Worm (Caenorhabditis elegans) whole organism, young adult: ENCODE results near the gene snf-5.

Source experiments
- B0035.1 ChIP-seq: sonication (generic microtip); optimal IDR thresholded peaks from 2 replicates; lab custom pipeline; 2016; ENCODE audit warnings: missing genetic modification characterization, mild to moderate bottlenecking, missing compliant biosample characterization, missing genotype, missing genetic modification reagents
- F33H1.4 ChIP-seq: fragments of 200-800 bp; sonication (Bioruptor generic); IDR thresholded peaks from 2 replicates; pipeline ENCODE4 v1.3.6; 2022; ENCODE audit warnings: missing genetic modification reagents, missing genetic modification characterization, missing compliant biosample characterization
- F39B2.1 ChIP-seq: fragments of 200-800 bp; sonication (Bioruptor generic); IDR thresholded peaks from 2 replicates; pipeline ENCODE4 v1.3.6; 2022; ENCODE audit warnings: missing genetic modification reagents, missing genetic modification characterization, missing compliant biosample characterization
- F55B11.4 ChIP-seq: sonication (generic microtip); optimal IDR thresholded peaks from 2 replicates; lab custom pipeline; 2016; ENCODE audit warnings: missing compliant biosample characterization, missing genetic modification characterization, borderline replicate concordance; ENCODE audit not compliant: insufficient read depth
- F57C9.4 ChIP-seq: sonication (generic microtip); optimal IDR thresholded peaks from 2 replicates; lab custom pipeline; 2017; ENCODE audit warnings: mild to moderate bottlenecking, missing genetic modification characterization, missing compliant biosample characterization
- T26A5.8 ChIP-seq: sonication (generic microtip); optimal IDR thresholded peaks from 2 replicates; lab custom pipeline; 2016; ENCODE audit warnings: missing genetic modification characterization, missing compliant biosample characterization
- Y53F4B.3 ChIP-seq: fragments of 200-800 bp; sonication (Bioruptor generic); IDR thresholded peaks from 2 replicates; pipeline ENCODE4 v1.3.6; 2022; ENCODE audit warnings: missing genetic modification reagents, missing genetic modification characterization, missing compliant biosample characterization
- Y79H2A.3 ChIP-seq: fragments of 200-800 bp; sonication (Bioruptor generic); conservative IDR thresholded peaks from 2 replicates; pipeline ENCODE4 v1.3.6; 2022; ENCODE audit warnings: missing genetic modification reagents, missing genetic modification characterization, missing compliant biosample characterization
- ama-1 ChIP-seq, 3 experiments: fragments of 150-350 bp in 1 of 3; sonication (generic microtip) in 2 of 3; optimal IDR thresholded peaks; 2 replicates each; lab custom pipeline; 2014 to 2018; ENCODE audit warnings: missing biosample characterization in 2 of 3, missing genetic modification characterization in 2 of 3, missing genetic modification reagents in 2 of 3
- attf-3 ChIP-seq: fragments of 200-800 bp; sonication (Bioruptor generic); conservative IDR thresholded peaks from 2 replicates; pipeline ENCODE4 v1.3.6; 2022; ENCODE audit warnings: missing genetic modification reagents, missing genetic modification characterization, missing compliant biosample characterization
- ccch-3 ChIP-seq: fragments of 200-800 bp; sonication (Bioruptor generic); optimal IDR thresholded peaks from 2 replicates; lab custom pipeline; 2018; ENCODE audit warnings: mild to moderate bottlenecking, missing genetic modification characterization, missing compliant biosample characterization
- cebp-1 ChIP-seq, 2 experiments: fragments of 200-800 bp in 1 of 2; sonication (Bioruptor generic) in 1 of 2; sonication (generic microtip) in 1 of 2; IDR thresholded peaks in 1 of 2; optimal IDR thresholded peaks in 1 of 2; 2 replicates each; pipeline versions ENCODE4 v1.3.6 to Lab custom; 2017 to 2022; ENCODE audit warnings: missing compliant biosample characterization in 2 of 2, missing genetic modification characterization in 2 of 2, mild to moderate bottlenecking in 1 of 2, missing genetic modification reagents in 1 of 2, moderate library complexity in 1 of 2
- cebp-2 ChIP-seq: fragments of 200-800 bp; sonication (Bioruptor generic); IDR thresholded peaks from 2 replicates; pipeline ENCODE4 v1.3.6; 2022; ENCODE audit warnings: missing genetic modification characterization, missing compliant biosample characterization
- ceh-79 ChIP-seq: sonication (generic microtip); optimal IDR thresholded peaks from 2 replicates; lab custom pipeline; 2017; ENCODE audit warnings: mild to moderate bottlenecking, missing genetic modification characterization, missing compliant biosample characterization
- dox-1 ChIP-seq: fragments of 200-800 bp; sonication (Bioruptor generic); IDR thresholded peaks from 2 replicates; pipeline ENCODE4 v1.3.6; 2022; ENCODE audit warnings: missing genetic modification reagents, missing genetic modification characterization, missing compliant biosample characterization
- dpl-1 ChIP-seq: fragments of 150-350 bp; optimal IDR thresholded peaks from 2 replicates; lab custom pipeline; 2014; ENCODE audit warnings: missing biosample characterization, missing genetic modification reagents, missing genetic modification characterization
- egl-18 ChIP-seq: fragments of 200-800 bp; sonication (Bioruptor generic); IDR thresholded peaks from 2 replicates; pipeline ENCODE4 v1.3.6; 2022; ENCODE audit warnings: missing genetic modification reagents, missing genetic modification characterization, missing compliant biosample characterization
- egrh-3 ChIP-seq: fragments of 200-800 bp; sonication (Bioruptor generic); IDR thresholded peaks from 2 replicates; pipeline ENCODE4 v1.3.6; 2022; ENCODE audit warnings: missing genetic modification reagents, missing genetic modification characterization, missing compliant biosample characterization
- fkh-3 ChIP-seq: sonication (generic microtip); optimal IDR thresholded peaks from 2 replicates; lab custom pipeline; 2016; ENCODE audit warnings: mild to moderate bottlenecking, missing genetic modification characterization, missing compliant biosample characterization
- gei-17 ChIP-seq: fragments of 200-800 bp; sonication (Bioruptor generic); optimal IDR thresholded peaks from 2 replicates; lab custom pipeline; 2018; ENCODE audit warnings: mild to moderate bottlenecking, missing genetic modification characterization, missing compliant biosample characterization
- him-1 ChIP-seq: sonication (generic microtip); optimal IDR thresholded peaks from 2 replicates; lab custom pipeline; 2016; ENCODE audit warnings: missing genotype, missing genetic modification reagents, missing genetic modification characterization, missing compliant biosample characterization
- lag-1 ChIP-seq: fragments of 200-800 bp; sonication (Bioruptor generic); IDR thresholded peaks from 2 replicates; pipeline ENCODE4 v1.3.6; 2022; ENCODE audit warnings: missing genetic modification reagents, missing genetic modification characterization, missing compliant biosample characterization
- lin-26 ChIP-seq: fragments of 200-800 bp; sonication (Bioruptor generic); IDR thresholded peaks from 2 replicates; pipeline ENCODE4 v1.3.6; 2022; ENCODE audit warnings: missing genetic modification reagents, missing genetic modification characterization, missing compliant biosample characterization
- lir-1 ChIP-seq: fragments of 200-800 bp; sonication (Bioruptor generic); conservative IDR thresholded peaks from 2 replicates; pipeline ENCODE4 v1.3.6; 2022; ENCODE audit warnings: missing genetic modification reagents, missing genetic modification characterization, missing compliant biosample characterization
- lsl-1 ChIP-seq: fragments of 200-800 bp; sonication (Bioruptor generic); optimal IDR thresholded peaks from 2 replicates; lab custom pipeline; 2018; ENCODE audit warnings: mild to moderate bottlenecking, missing genetic modification characterization, moderate library complexity, missing compliant biosample characterization
- lsy-27 ChIP-seq: sonication (generic microtip); optimal IDR thresholded peaks from 2 replicates; lab custom pipeline; 2017; ENCODE audit warnings: missing genetic modification characterization, mild to moderate bottlenecking, missing compliant biosample characterization, antibody characterized with exemption, missing genotype, borderline replicate concordance; ENCODE audit not compliant: insufficient read depth
- madf-10 ChIP-seq: sonication (generic microtip); optimal IDR thresholded peaks from 2 replicates; lab custom pipeline; 2016; ENCODE audit warnings: mild to moderate bottlenecking, missing genetic modification characterization, missing compliant biosample characterization
- madf-6 ChIP-seq: fragments of 200-800 bp; sonication (Bioruptor generic); IDR thresholded peaks from 2 replicates; pipeline ENCODE4 v1.3.6; 2022; ENCODE audit warnings: missing genetic modification reagents, missing genetic modification characterization, missing compliant biosample characterization
- madf-8 ChIP-seq: fragments of 200-800 bp; sonication (Bioruptor generic); conservative IDR thresholded peaks from 2 replicates; pipeline ENCODE4 v1.3.6; 2022; ENCODE audit warnings: missing genetic modification reagents, missing genetic modification characterization, missing compliant biosample characterization
- mes-4 ChIP-seq: sonication (generic microtip); optimal IDR thresholded peaks from 2 replicates; lab custom pipeline; 2016; ENCODE audit warnings: missing genotype, missing genetic modification characterization, missing compliant biosample characterization
- nfya-1 ChIP-seq: sonication (generic microtip); optimal IDR thresholded peaks from 2 replicates; lab custom pipeline; 2017; ENCODE audit warnings: antibody characterized with exemption, missing compliant biosample characterization, missing genetic modification characterization, borderline replicate concordance; ENCODE audit not compliant: insufficient read depth
- nhr-120 ChIP-seq: fragments of 200-800 bp; sonication (Bioruptor generic); IDR thresholded peaks from 2 replicates; pipeline ENCODE4 v1.3.6; 2022; ENCODE audit warnings: missing genetic modification characterization, missing compliant biosample characterization
- nhr-90 ChIP-seq: sonication (generic microtip); optimal IDR thresholded peaks from 2 replicates; lab custom pipeline; 2016; ENCODE audit warnings: missing genotype, mild to moderate bottlenecking, missing genetic modification characterization, missing compliant biosample characterization
- sdz-38 ChIP-seq: sonication (generic microtip); optimal IDR thresholded peaks from 2 replicates; lab custom pipeline; 2016; ENCODE audit warnings: missing genotype, missing genetic modification characterization, missing compliant biosample characterization
- snpc-3.4 ChIP-seq: sonication (generic microtip); optimal IDR thresholded peaks from 2 replicates; lab custom pipeline; 2017; ENCODE audit warnings: missing genetic modification characterization, mild to moderate bottlenecking, missing compliant biosample characterization, antibody characterized with exemption, moderate library complexity, missing genotype, missing genetic modification reagents
- somi-1 ChIP-seq: fragments of 200-800 bp; sonication (Bioruptor generic); optimal IDR thresholded peaks from 2 replicates; lab custom pipeline; 2018; ENCODE audit warnings: mild to moderate bottlenecking, missing genetic modification characterization, missing compliant biosample characterization
- tbx-9 ChIP-seq: sonication (generic microtip); optimal IDR thresholded peaks from 2 replicates; lab custom pipeline; 2016; ENCODE audit warnings: borderline replicate concordance, missing genetic modification characterization, inconsistent platforms, missing compliant biosample characterization
- tlf-1 ChIP-seq: fragments of 200-800 bp; sonication (Bioruptor generic); optimal IDR thresholded peaks from 2 replicates; lab custom pipeline; 2018; ENCODE audit warnings: mild to moderate bottlenecking, missing genetic modification characterization, missing compliant biosample characterization
- unc-130 ChIP-seq: sonication (generic microtip); optimal IDR thresholded peaks from 2 replicates; lab custom pipeline; 2016; ENCODE audit warnings: missing genetic modification reagents, missing genetic modification characterization, missing compliant biosample characterization
- xnd-1 ChIP-seq: sonication (generic microtip); optimal IDR thresholded peaks from 2 replicates; lab custom pipeline; 2016; ENCODE audit warnings: missing genotype, missing genetic modification reagents, missing genetic modification characterization, missing compliant biosample characterization
- zim-3 ChIP-seq: sonication (generic microtip); optimal IDR thresholded peaks from 2 replicates; lab custom pipeline; 2017; ENCODE audit warnings: mild to moderate bottlenecking, missing genetic modification characterization, moderate library complexity, missing compliant biosample characterization
- ztf-18 ChIP-seq: sonication (generic microtip); optimal IDR thresholded peaks from 2 replicates; lab custom pipeline; 2016; ENCODE audit warnings: missing genotype, mild to moderate bottlenecking, missing genetic modification characterization, missing compliant biosample characterization
- ztf-22 ChIP-seq: fragments of 200-800 bp; sonication (Bioruptor generic); optimal IDR thresholded peaks from 2 replicates; lab custom pipeline; 2018; ENCODE audit warnings: mild to moderate bottlenecking, missing genetic modification characterization, moderate library complexity, missing compliant biosample characterization
- ztf-6 ChIP-seq: fragments of 200-800 bp; sonication (Bioruptor generic); IDR thresholded peaks from 2 replicates; pipeline ENCODE4 v1.3.6; 2022; ENCODE audit warnings: missing genetic modification reagents, missing genetic modification characterization, missing compliant biosample characterization

Gene snf-5

ce11 chrII:12914514-12915075 is 49.0 kb upstream of the snf-5 start, which contains the start of gene F35C5.12 (continued):
- TF ChIP-seq snpc-3.4, result peak; percentile 4
- TF ChIP-seq F39B2.1 (GFP tag; lab: Robert Waterston, UW), result no peak
- TF ChIP-seq lag-1 (GFP tag; lab: Robert Waterston, UW), result no peak
- no peak for TF ChIP-seq ztf-18 (tag; lab: Kevin White, UChicago)
- no peak for TF ChIP-seq F55B11.4
- no peak for TF ChIP-seq ccch-3 (GFP tag; lab: Kevin White, UChicago)
- peak; percentile 53 for TF ChIP-seq madf-6
- peak; percentile 13 for TF ChIP-seq him-1
- TF ChIP-seq egl-18, result no peak
- no peak for TF ChIP-seq tbx-9 (tag; lab: Kevin White, UChicago)
- TF ChIP-seq cebp-2, result no peak
- TF ChIP-seq nfya-1 (tag; lab: Kevin White, UChicago), result no peak
- peak; percentile 70 for TF ChIP-seq dpl-1 (GFP tag; lab: Kevin White, UChicago)
- no peak for TF ChIP-seq lir-1 (GFP tag; lab: Robert Waterston, UW)
- peak; percentile 52 for TF ChIP-seq F33H1.4 (GFP tag; lab: Robert Waterston, UW)
- TF ChIP-seq nhr-120 (GFP tag; lab: Robert Waterston, UW), result no peak
- no peak for TF ChIP-seq fkh-3 (tag; lab: Kevin White, UChicago)
- TF ChIP-seq, all 124 proteins: peak for 14

ce11 chrII:12908779-12909178 is 43.2 kb upstream of the snf-5 start, which contains the start of gene ddn-2:
Gene ddn-2 (plus strand): TSS chrII:12909079.
- TF ChIP-seq ztf-18 (tag; lab: Kevin White, UChicago), result no peak
- no peak for TF ChIP-seq somi-1
- TF ChIP-seq ama-1 (optimal IDR thresholded peaks at IDR 0.05; lab: Kevin White, UChicago), result no peak
- no peak for TF ChIP-seq ama-1 (GFP tag; optimal IDR thresholded peaks at IDR 0.05; lab: Kevin White, UChicago)
- TF ChIP-seq attf-3, result no peak
- TF ChIP-seq cebp-1 (GFP tag; IDR thresholded peaks at IDR 0.05; lab: Robert Waterston, UW), result no peak
- TF ChIP-seq cebp-1 (tag; optimal IDR thresholded peaks at IDR 0.05; lab: Kevin White, UChicago), result no peak
- no peak for TF ChIP-seq unc-130 (GFP tag; lab: Kevin White, UChicago)
- TF ChIP-seq zim-3, result no peak
- no peak for TF ChIP-seq Y53F4B.3 (GFP tag; lab: Robert Waterston, UW)
- no peak for TF ChIP-seq lsy-27
- no peak for TF ChIP-seq mes-4 (tag; lab: Kevin White, UChicago)
- TF ChIP-seq ztf-22, result no peak
- TF ChIP-seq ceh-79 (tag; lab: Kevin White, UChicago), result no peak
- no peak for TF ChIP-seq T26A5.8 (tag; lab: Kevin White, UChicago)
- TF ChIP-seq nhr-90 (tag; lab: Kevin White, UChicago), result no peak
- TF ChIP-seq ztf-6 (GFP tag; lab: Robert Waterston, UW), result no peak
- no peak for TF ChIP-seq Y79H2A.3 (GFP tag; lab: Robert Waterston, UW)
- no peak for TF ChIP-seq egrh-3 (GFP tag; lab: Robert Waterston, UW)
- TF ChIP-seq, all 124 proteins: peak for 0

ce11 chrII:12907070-12907469 is 41.5 kb upstream of the snf-5 start, which contains the start of gene nspb-11:
Gene nspb-11 (plus strand): TSS chrII:12907370.
- TF ChIP-seq tlf-1 (GFP tag; lab: Kevin White, UChicago) (no peak), B0035.1 (no peak), nhr-120 (GFP tag; lab: Robert Waterston, UW) (no peak), F57C9.4 (no peak), ceh-79 (tag; lab: Kevin White, UChicago) (no peak), madf-8 (GFP tag; lab: Robert Waterston, UW) (no peak), unc-130 (GFP tag; lab: Kevin White, UChicago) (no peak), him-1 (no peak), gei-17 (GFP tag; lab: Kevin White, UChicago) (no peak), ccch-3 (GFP tag; lab: Kevin White, UChicago) (no peak), lsl-1 (GFP tag; lab: Kevin White, UChicago) (no peak), ztf-6 (GFP tag; lab: Robert Waterston, UW) (no peak), tbx-9 (tag; lab: Kevin White, UChicago) (no peak), sdz-38 (tag; lab: Kevin White, UChicago) (no peak), madf-10 (no peak), xnd-1 (tag; lab: Kevin White, UChicago) (no peak), cebp-1 (GFP tag; IDR thresholded peaks at IDR 0.05; lab: Robert Waterston, UW) (no peak), cebp-1 (tag; optimal IDR thresholded peaks at IDR 0.05; lab: Kevin White, UChicago) (no peak), lin-26 (GFP tag; lab: Robert Waterston, UW) (no peak), dox-1 (GFP tag; lab: Robert Waterston, UW) (no peak)
